Fruit fly (Drosophila melanogaster): ENCODE data around the gene Oseg2.

DNA sequence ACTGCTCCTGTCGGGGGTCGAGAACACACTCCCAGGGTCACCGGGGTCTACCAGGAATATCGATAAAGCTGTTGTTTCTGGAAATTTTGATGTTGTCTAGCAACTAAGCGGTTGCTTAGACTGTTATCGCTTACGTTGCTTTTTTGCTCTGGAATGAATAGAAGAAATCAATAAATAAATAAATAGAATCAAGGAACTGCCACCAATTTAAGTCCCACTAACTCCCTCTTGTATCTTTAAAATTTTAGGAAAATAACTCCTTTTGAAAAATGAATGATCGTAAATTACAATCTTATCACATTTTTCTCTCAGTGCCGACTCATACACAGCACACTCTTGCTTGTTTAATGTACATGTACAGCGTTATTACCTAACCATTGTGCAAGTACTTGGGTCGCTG is 17.0 kb upstream of the Oseg2 start, which contains the start of gene CG15878:
- no peak for TF ChIP-seq pan (optimal IDR thresholded peaks at IDR 0.05)
- TF ChIP-seq psq (optimal IDR thresholded peaks at IDR 0.05) = no peak
- TF ChIP-seq EcR (GFP tag; optimal IDR thresholded peaks at IDR 0.05) = no peak
- no peak for TF ChIP-seq CG8478 (optimal IDR thresholded peaks at IDR 0.05)
- TF ChIP-seq usp (GFP tag; optimal IDR thresholded peaks at IDR 0.05) = no peak
- no peak for TF ChIP-seq Dll (optimal IDR thresholded peaks at IDR 0.05)

All from whole organism.